Worm (Caenorhabditis elegans) whole organism, L2 larva: Measurements from ENCODE around the gene npl-4.1.

Experiments
- elt-3 ChIP-seq: sonication (generic microtip); optimal IDR thresholded peaks from 2 replicates; lab custom pipeline; 2017; ENCODE audit warnings: missing biosample characterization, missing genetic modification characterization
- lin-13 ChIP-seq: fragments of 150-350 bp; optimal IDR thresholded peaks from 2 replicates; lab custom pipeline; 2014; ENCODE audit warnings: missing biosample characterization, missing genetic modification reagents, missing genetic modification characterization
- nhr-77 ChIP-seq: fragments of 150-350 bp; optimal IDR thresholded peaks from 2 replicates; lab custom pipeline; 2014; ENCODE audit warnings: missing biosample characterization, missing genetic modification characterization
- unc-39 ChIP-seq: fragments of 150-350 bp; optimal IDR thresholded peaks from 2 replicates; lab custom pipeline; 2014; ENCODE audit warnings: missing biosample characterization, missing genetic modification characterization
- unc-62 ChIP-seq: fragments of 150-350 bp; optimal IDR thresholded peaks from 2 replicates; lab custom pipeline; 2014; ENCODE audit warnings: missing biosample characterization, missing genetic modification reagents, missing genetic modification characterization
- ztf-11 ChIP-seq: sonication (generic microtip); optimal IDR thresholded peaks from 2 replicates; lab custom pipeline; 2017; ENCODE audit warnings: missing biosample characterization, missing genetic modification characterization

- TF ChIP-seq elt-3 (tag; lab: Kevin White, UChicago) (no peak), lin-13 (GFP tag; lab: Kevin White, UChicago) (no peak), unc-39 (tag; lab: Kevin White, UChicago) (no peak), unc-62 (GFP tag; lab: Kevin White, UChicago) (no peak), nhr-77 (tag; lab: Kevin White, UChicago) (no peak), ztf-11 (no peak)
Measured at ce11 chrII:5638059-5638458, 6.9 kb downstream of the npl-4.1 start, which contains the start of gene F59E12.3.
